Worm (Caenorhabditis elegans) whole organism, young adult: ENCODE results near the gene C09F5.3.

Source experiments
- snpc-1.3 ChIP-seq: sonication (generic microtip); optimal IDR thresholded peaks from 2 replicates; lab custom pipeline; 2017; ENCODE audit warnings: missing genetic modification characterization, mild to moderate bottlenecking, missing compliant biosample characterization, antibody characterized with exemption, moderate library complexity, missing genotype, missing genetic modification reagents; ENCODE audit not compliant: insufficient read depth
- zim-3 ChIP-seq: sonication (generic microtip); optimal IDR thresholded peaks from 2 replicates; lab custom pipeline; 2017; ENCODE audit warnings: mild to moderate bottlenecking, missing genetic modification characterization, moderate library complexity, missing compliant biosample characterization

ce11 chrIII:649935-650334 is 15.1 kb downstream of the C09F5.3 start:
- no peak for TF ChIP-seq snpc-1.3 (tag; lab: Kevin White, UChicago)
- no peak for TF ChIP-seq zim-3 (tag; lab: Kevin White, UChicago)
